Worm (Caenorhabditis elegans) whole organism, L4 larva: ENCODE measurements around the gene F53F8.7.

Experiments
- F26F4.8 ChIP-seq: fragments of 200-800 bp; sonication (Bioruptor generic); conservative IDR thresholded peaks from 2 replicates; pipeline ENCODE4 v1.3.6; 2022; ENCODE audit warnings: missing genetic modification characterization, missing compliant biosample characterization
- F49E8.2 ChIP-seq: sonication (generic microtip); optimal IDR thresholded peaks from 2 replicates; lab custom pipeline; 2016; ENCODE audit warnings: missing compliant biosample characterization, mild to moderate bottlenecking, missing genetic modification characterization, borderline replicate concordance
- T26A8.4 ChIP-seq: fragments of 200-800 bp; sonication (Bioruptor generic); IDR thresholded peaks from 2 replicates; pipeline ENCODE4 v1.3.6; 2022; ENCODE audit warnings: missing genetic modification characterization, missing compliant biosample characterization
- Y48G9A.11 ChIP-seq: fragments of 200-800 bp; sonication (Bioruptor generic); IDR thresholded peaks from 2 replicates; pipeline ENCODE4 v1.3.6; 2022; ENCODE audit warnings: missing genetic modification reagents, missing genetic modification characterization, missing compliant biosample characterization
- ZK337.2 ChIP-seq: fragments of 200-800 bp; sonication (Bioruptor generic); IDR thresholded peaks from 2 replicates; pipeline ENCODE4 v1.3.6; 2022; ENCODE audit warnings: missing genetic modification reagents, missing genetic modification characterization, missing compliant biosample characterization
- ama-1 ChIP-seq: fragments of 150-350 bp; optimal IDR thresholded peaks from 2 replicates; lab custom pipeline; 2014; ENCODE audit warnings: inconsistent platforms, mixed read lengths
- arid-1 ChIP-seq: fragments of 200-800 bp; sonication (Bioruptor generic); conservative IDR thresholded peaks from 2 replicates; pipeline ENCODE4 v1.3.6; 2022; ENCODE audit warnings: missing genetic modification reagents, missing genetic modification characterization, missing compliant biosample characterization
- ceh-44 ChIP-seq: fragments of 200-800 bp; sonication (Bioruptor generic); IDR thresholded peaks from 2 replicates; pipeline ENCODE4 v1.3.6; 2022; ENCODE audit warnings: missing genetic modification reagents, missing genetic modification characterization, missing compliant biosample characterization
- ces-1 ChIP-seq: fragments of 150-350 bp; sonication (generic microtip); optimal IDR thresholded peaks from 4 replicates; lab custom pipeline; 2014; ENCODE audit warnings: missing biosample characterization, missing genetic modification reagents, missing genetic modification characterization
- ctbp-1 ChIP-seq: fragments of 200-800 bp; sonication (Bioruptor generic); IDR thresholded peaks from 2 replicates; pipeline ENCODE4 v1.3.6; 2022; ENCODE audit warnings: missing genetic modification reagents, missing genetic modification characterization, missing compliant biosample characterization
- daf-16 ChIP-seq, 3 experiments: sonication (generic microtip); optimal IDR thresholded peaks; 2 replicates each; lab custom pipeline; 2016 to 2017; ENCODE audit warnings: missing genetic modification characterization in 3 of 3, missing genetic modification reagents in 3 of 3, mild to moderate bottlenecking in 2 of 3, missing compliant biosample characterization in 2 of 3, missing biosample characterization in 1 of 3, moderate library complexity in 1 of 3
- daf-8 ChIP-seq: fragments of 200-800 bp; sonication (Bioruptor generic); IDR thresholded peaks from 2 replicates; pipeline ENCODE4 v1.3.6; 2022; ENCODE audit warnings: missing genetic modification characterization, missing compliant biosample characterization
- dmd-9 ChIP-seq: fragments of 200-800 bp; sonication (Bioruptor generic); IDR thresholded peaks from 2 replicates; pipeline ENCODE4 v1.3.6; 2022; ENCODE audit warnings: missing genetic modification reagents, missing genetic modification characterization, missing compliant biosample characterization
- dpl-1 ChIP-seq: fragments of 150-350 bp; optimal IDR thresholded peaks from 2 replicates; lab custom pipeline; 2014; ENCODE audit warnings: missing biosample characterization, missing genetic modification reagents, missing genetic modification characterization
- egl-43 ChIP-seq: fragments of 200-800 bp; sonication (Bioruptor generic); IDR thresholded peaks from 2 replicates; pipeline ENCODE4 v1.3.6; 2022; ENCODE audit warnings: missing genetic modification reagents, missing genetic modification characterization, missing compliant biosample characterization
- fkh-10 ChIP-seq: fragments of 150-350 bp; optimal IDR thresholded peaks from 2 replicates; lab custom pipeline; 2014; ENCODE audit warnings: missing biosample characterization, missing genetic modification reagents, missing genetic modification characterization
- gei-8 ChIP-seq: fragments of 200-800 bp; sonication (Bioruptor generic); optimal IDR thresholded peaks from 2 replicates; lab custom pipeline; 2018; ENCODE audit warnings: mild to moderate bottlenecking, missing genetic modification characterization, missing compliant biosample characterization
- jun-1 ChIP-seq: fragments of 150-350 bp; optimal IDR thresholded peaks from 2 replicates; lab custom pipeline; 2014; ENCODE audit warnings: missing biosample characterization, missing genetic modification reagents, missing genetic modification characterization
- lin-15B ChIP-seq: fragments of 150-350 bp; sonication (generic microtip); optimal IDR thresholded peaks from 3 replicates; lab custom pipeline; 2014; ENCODE audit warnings: missing biosample characterization, missing genetic modification characterization
- lin-29 ChIP-seq: fragments of 200-800 bp; sonication (Bioruptor generic); IDR thresholded peaks from 2 replicates; pipeline ENCODE4 v1.3.6; 2022; ENCODE audit warnings: missing genetic modification reagents, missing genetic modification characterization, missing compliant biosample characterization
- lin-38 ChIP-seq: fragments of 200-800 bp; sonication (Bioruptor generic); IDR thresholded peaks from 2 replicates; pipeline ENCODE4 v1.3.6; 2022; ENCODE audit warnings: missing genetic modification reagents, missing genetic modification characterization, missing compliant biosample characterization
- lir-3 ChIP-seq: sonication (generic microtip); optimal IDR thresholded peaks from 2 replicates; lab custom pipeline; 2016; ENCODE audit warnings: mild to moderate bottlenecking, missing genetic modification characterization, missing compliant biosample characterization
- madf-5 ChIP-seq, 2 experiments: fragments of 200-800 bp; sonication (Bioruptor generic); IDR thresholded peaks; 2 replicates each; pipeline ENCODE4 v1.3.6; 2022; ENCODE audit warnings: missing compliant biosample characterization in 2 of 2, missing genetic modification characterization in 2 of 2
- mdt-29 ChIP-seq: fragments of 200-800 bp; sonication (Bioruptor generic); IDR thresholded peaks from 2 replicates; pipeline ENCODE4 v1.3.6; 2022; ENCODE audit warnings: missing genetic modification reagents, missing genetic modification characterization, missing compliant biosample characterization
- mep-1 ChIP-seq: fragments of 150-350 bp; sonication (generic microtip); optimal IDR thresholded peaks from 3 replicates; lab custom pipeline; 2014; ENCODE audit warnings: missing biosample characterization, missing genetic modification characterization
- mes-2 ChIP-seq: sonication (generic microtip); optimal IDR thresholded peaks from 2 replicates; lab custom pipeline; 2016; ENCODE audit warnings: missing genotype, mild to moderate bottlenecking, missing genetic modification characterization, missing compliant biosample characterization; ENCODE audit not compliant: poor library complexity, severe bottlenecking
- mxl-3 ChIP-seq: fragments of 200-800 bp; sonication (Bioruptor generic); optimal IDR thresholded peaks from 2 replicates; lab custom pipeline; 2018; ENCODE audit warnings: mild to moderate bottlenecking, missing genetic modification characterization, missing compliant biosample characterization
- nhr-111 ChIP-seq: fragments of 200-800 bp; sonication (Bioruptor generic); optimal IDR thresholded peaks from 2 replicates; lab custom pipeline; 2018; ENCODE audit warnings: mild to moderate bottlenecking, missing genetic modification characterization, missing compliant biosample characterization
- nhr-76 ChIP-seq: fragments of 150-350 bp; optimal IDR thresholded peaks from 2 replicates; lab custom pipeline; 2014; ENCODE audit warnings: missing biosample characterization, missing genetic modification characterization
- nhr-77 ChIP-seq: fragments of 150-350 bp; optimal IDR thresholded peaks from 2 replicates; lab custom pipeline; 2014; ENCODE audit warnings: missing biosample characterization, missing genetic modification characterization
- saeg-2 ChIP-seq: fragments of 200-800 bp; sonication (Bioruptor generic); IDR thresholded peaks from 2 replicates; pipeline ENCODE4 v1.3.6; 2022; ENCODE audit warnings: missing genetic modification reagents, missing genetic modification characterization, missing compliant biosample characterization
- set-16 ChIP-seq: fragments of 200-800 bp; sonication (Bioruptor generic); IDR thresholded peaks from 2 replicates; pipeline ENCODE4 v1.3.6; 2022; ENCODE audit warnings: missing genetic modification reagents, missing genetic modification characterization, missing compliant biosample characterization
- tag-97 ChIP-seq: fragments of 200-800 bp; sonication (Bioruptor generic); IDR thresholded peaks from 2 replicates; pipeline ENCODE4 v1.3.6; 2022; ENCODE audit warnings: missing genetic modification characterization, missing compliant biosample characterization
- unc-62 ChIP-seq, 3 experiments: fragments of 150-350 bp in 1 of 3; sonication (generic microtip); optimal IDR thresholded peaks in 2 of 3; peaks in 1 of 3; 1 replicate in 1 of 3; 2 replicates in 2 of 3; lab custom pipeline; 2014 to 2017; ENCODE audit warnings: missing biosample characterization in 3 of 3, missing genetic modification characterization in 3 of 3, missing genetic modification reagents in 3 of 3, missing genotype in 1 of 3
- zag-1 ChIP-seq: fragments of 150-350 bp; optimal IDR thresholded peaks from 2 replicates; lab custom pipeline; 2014; ENCODE audit warnings: missing biosample characterization, missing genetic modification characterization
- zfp-2 ChIP-seq: sonication (generic microtip); optimal IDR thresholded peaks from 2 replicates; lab custom pipeline; 2016; ENCODE audit warnings: mild to moderate bottlenecking, missing genetic modification characterization, missing compliant biosample characterization
- zfp-3 ChIP-seq: fragments of 200-800 bp; sonication (Bioruptor generic); conservative IDR thresholded peaks from 2 replicates; pipeline ENCODE4 v1.3.6; 2022; ENCODE audit warnings: missing genetic modification reagents, missing genetic modification characterization, missing compliant biosample characterization

F53F8.7 gene

ce11 chrV:20691585-20691984 lies 6.6 kb downstream of the F53F8.7 start, which contains the start of gene F53F8.4:
TSS of gene F53F8.4 (minus strand) at chrV:20691685.
- no peak for TF ChIP-seq tag-97 (GFP tag; lab: Robert Waterston, UW)
- no peak for TF ChIP-seq daf-16 (GFP tag; optimal IDR thresholded peaks at IDR 0.05; lab: Kevin White, UChicago)
- no peak for TF ChIP-seq daf-16 (tag; optimal IDR thresholded peaks at IDR 0.05; lab: Kevin White, UChicago)
- TF ChIP-seq zfp-3 (GFP tag; lab: Robert Waterston, UW), result no peak
- TF ChIP-seq ctbp-1, result no peak
- TF ChIP-seq zfp-2 (tag; lab: Kevin White, UChicago), result no peak
- no peak for TF ChIP-seq nhr-111 (GFP tag; lab: Kevin White, UChicago)
- no peak for TF ChIP-seq nhr-76 (tag; lab: Kevin White, UChicago)
- TF ChIP-seq daf-8 (GFP tag; lab: Robert Waterston, UW), result no peak
- no peak for TF ChIP-seq nhr-77
- TF ChIP-seq ama-1 (lab: Kevin White, UChicago), result no peak

ce11 chrV:20689481-20690039 lies 8.6 kb downstream of the F53F8.7 start, which contains the start of gene F53F8.3:
TSS of gene F53F8.3 (minus strand) at chrV:20689531.
- TF ChIP-seq lin-29, result no peak
- TF ChIP-seq arid-1, result no peak
- no peak for TF ChIP-seq Y48G9A.11
- no peak for TF ChIP-seq gei-8 (GFP tag; lab: Kevin White, UChicago)
- TF ChIP-seq ces-1 (GFP tag; lab: Kevin White, UChicago), result no peak
- TF ChIP-seq F26F4.8, result no peak
- TF ChIP-seq ZK337.2 (GFP tag; lab: Robert Waterston, UW), result no peak
- no peak for TF ChIP-seq mdt-29 (GFP tag; lab: Robert Waterston, UW)
- TF ChIP-seq dmd-9 (GFP tag; lab: Robert Waterston, UW), result no peak
- no peak for TF ChIP-seq lin-38 (GFP tag; lab: Robert Waterston, UW)
- TF ChIP-seq jun-1 (tag; lab: Kevin White, UChicago), result no peak
- TF ChIP-seq lin-15B (tag; lab: Kevin White, UChicago), result no peak
- no peak for TF ChIP-seq T26A8.4 (GFP tag; lab: Robert Waterston, UW)
- no peak for TF ChIP-seq F49E8.2 (tag; lab: Kevin White, UChicago)
- no peak for TF ChIP-seq mxl-3 (GFP tag; lab: Kevin White, UChicago)
- TF ChIP-seq dpl-1 (GFP tag; lab: Kevin White, UChicago), result no peak
- TF ChIP-seq egl-43 (GFP tag; lab: Robert Waterston, UW), result no peak

- no peak for TF ChIP-seq egl-43 (GFP tag; lab: Robert Waterston, UW)
These were observed 12.8 kb downstream of the F53F8.7 start, which contains the start of gene klf-2 for ce11 chrV:20685383-20685782. TSS of gene klf-2 (plus strand) at chrV:20685683.

- TF ChIP-seq F26F4.8 (no peak), fkh-10 (no peak), mes-2 (no peak), set-16 (no peak), ceh-44 (no peak), lir-3 (tag; lab: Kevin White, UChicago) (no peak), unc-62 (GFP tag; optimal IDR thresholded peaks at IDR 0.05 in 1 of 2; lab: Kevin White, UChicago) (peak in 1 of 2 experiments; percentile 98), unc-62 (tag; optimal IDR thresholded peaks at IDR 0.05; lab: Kevin White, UChicago) (no peak)
These were observed 15.9 kb downstream of the F53F8.7 start for ce11 chrV:20682309-20682708.

- TF ChIP-seq ceh-44 (no peak), saeg-2 (GFP tag; lab: Robert Waterston, UW) (no peak), madf-5 (GFP tag; IDR thresholded peaks at IDR 0.05; lab: Robert Waterston, UW) (no peak), Y48G9A.11 (0 out of 2 replicates have a peak, but pooled peaks have one; percentile 32), mep-1 (tag; lab: Kevin White, UChicago) (no peak), zag-1 (no peak), T26A8.4 (GFP tag; lab: Robert Waterston, UW) (no peak), set-16 (peak; percentile 63)
These were observed 16.3 kb downstream of the F53F8.7 start for ce11 chrV:20681824-20682223.
